Fruit fly (Drosophila melanogaster): ENCODE results near the gene norpA.

norpA gene

DNA sequence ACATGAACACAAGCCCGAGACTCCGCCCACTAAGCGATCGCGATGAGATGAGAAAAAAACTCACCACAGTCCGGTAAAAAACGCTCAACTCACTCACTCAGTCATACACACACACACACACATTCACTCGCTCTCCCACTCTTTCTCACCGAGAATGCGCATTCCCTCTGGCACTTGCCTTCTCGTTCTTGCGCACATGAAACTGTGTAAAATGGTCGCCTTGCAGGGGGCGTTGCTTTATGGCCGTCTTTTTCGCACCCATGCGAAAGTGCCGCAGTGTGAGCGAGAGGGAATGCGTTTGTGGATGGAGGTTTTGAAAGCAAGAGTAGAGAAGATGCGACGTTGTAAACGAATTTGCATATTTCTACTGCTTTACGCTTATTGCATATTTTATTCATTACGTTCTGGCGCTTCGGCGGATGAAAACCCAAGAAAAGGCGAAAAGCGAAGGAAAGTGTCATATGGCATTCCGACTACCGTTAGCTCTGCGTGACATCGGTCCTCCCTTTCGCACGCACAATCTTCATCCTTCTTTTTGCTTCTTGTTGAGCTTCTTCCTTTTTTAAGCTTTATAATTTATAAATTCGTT lies 89.1 kb downstream of the norpA start:
- TF ChIP-seq fkh (GFP tag; optimal IDR thresholded peaks at IDR 0.05), result peak; percentile 39
- TF ChIP-seq Blimp-1 (GFP tag; optimal IDR thresholded peaks at IDR 0.05), result peak; percentile 51
- TF ChIP-seq acj6 (GFP tag; optimal IDR thresholded peaks at IDR 0.05), result no peak
- no peak for TF ChIP-seq Gug (GFP tag; IDR thresholded peaks at IDR 0.05)
- TF ChIP-seq CG1621 (tag; optimal IDR thresholded peaks at IDR 0.05), result peak; percentile 5
- TF ChIP-seq CG34406 (GFP tag; optimal IDR thresholded peaks at IDR 0.05), result no peak
- peak; percentile 43 for TF ChIP-seq Eip78C (GFP tag)
- peak; percentile 2 for TF ChIP-seq dsx (GFP tag; optimal IDR thresholded peaks at IDR 0.05; ENCODE audit: poor library complexity, severe bottlenecking)
- no peak for TF ChIP-seq Eip75B (GFP tag; optimal IDR thresholded peaks at IDR 0.05)
- TF ChIP-seq ss (GFP tag; optimal IDR thresholded peaks at IDR 0.05), result peak in 1 of 2 experiments; percentile 51

DNA sequence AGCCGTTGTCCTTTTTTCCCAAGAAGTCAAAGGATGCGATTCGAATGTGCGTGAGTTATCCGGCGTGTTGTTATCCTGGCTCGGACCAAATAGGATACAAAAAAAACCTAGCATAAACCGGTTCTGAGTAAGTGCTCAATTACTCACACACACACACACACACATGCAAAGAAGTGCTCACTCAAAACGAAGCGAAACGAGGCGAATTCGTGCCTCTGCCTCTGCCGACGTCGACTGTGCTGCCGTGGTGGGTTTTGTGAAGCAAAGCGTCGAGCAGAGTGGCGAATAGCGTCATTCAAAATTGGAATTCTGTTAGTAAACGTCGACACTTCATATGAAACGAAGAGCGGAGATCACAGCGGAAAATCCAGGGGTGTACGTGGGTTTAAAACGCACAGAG lies 90.1 kb downstream of the norpA start, which contains the start of gene bi:
bi (plus strand) TSS at position 311 of the 400 bp plus-strand sequence.
- TF ChIP-seq fd59A (GFP tag; optimal IDR thresholded peaks at IDR 0.05), result no peak
- no peak for TF ChIP-seq CG32006 (GFP tag; optimal IDR thresholded peaks at IDR 0.05)
- peak; percentile 17 for TF ChIP-seq Eip78C (GFP tag)
- TF ChIP-seq Blimp-1 (GFP tag; optimal IDR thresholded peaks at IDR 0.05), result no peak
- TF ChIP-seq topi (GFP tag; optimal IDR thresholded peaks at IDR 0.05), result no peak

DNA sequence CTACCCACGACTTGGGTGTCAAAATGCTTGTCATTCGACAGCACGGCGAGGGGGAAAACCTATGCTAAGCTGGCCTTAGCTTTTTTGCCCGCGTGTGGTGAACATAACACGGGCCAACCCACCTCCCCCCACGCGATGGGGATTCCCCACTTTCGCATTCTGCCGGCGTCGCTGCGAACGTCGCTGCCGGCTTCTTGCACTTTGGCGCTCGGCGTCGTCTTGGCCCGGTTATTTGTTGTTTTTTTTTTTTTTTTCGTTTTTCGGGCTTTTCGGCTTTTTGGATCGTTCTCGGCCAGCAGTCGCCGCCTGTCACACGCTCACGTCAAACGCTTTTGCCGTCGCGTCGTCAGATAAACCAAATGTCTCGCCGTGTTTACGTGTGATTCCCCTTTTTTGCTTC lies 90.7 kb downstream of the norpA start:
- TF ChIP-seq dsx (GFP tag; optimal IDR thresholded peaks at IDR 0.05; ENCODE audit: poor library complexity, severe bottlenecking) (no peak), eg (GFP tag; IDR thresholded peaks at IDR 0.05) (no peak), Ets96B (tag; optimal IDR thresholded peaks at IDR 0.05) (no peak), CG11902 (GFP tag; optimal IDR thresholded peaks at IDR 0.05) (no peak), CG6792 (GFP tag; optimal IDR thresholded peaks at IDR 0.05) (no peak), OdsH (GFP tag; optimal IDR thresholded peaks at IDR 0.05) (no peak), fkh (GFP tag; optimal IDR thresholded peaks at IDR 0.05) (no peak), CG31627 (GFP tag; optimal IDR thresholded peaks at IDR 0.05) (no peak), fd85E (GFP tag; optimal IDR thresholded peaks at IDR 0.05) (no peak), ss (GFP tag; optimal IDR thresholded peaks at IDR 0.05) (no peak)

All from whole organism, prepupa.